Worm (Caenorhabditis elegans) whole organism, young adult: ENCODE results near the gene dpy-18.

Experiments
- B0035.1 ChIP-seq: sonication (generic microtip); optimal IDR thresholded peaks from 2 replicates; lab custom pipeline; 2016; ENCODE audit warnings: missing genetic modification characterization, mild to moderate bottlenecking, missing compliant biosample characterization, missing genotype, missing genetic modification reagents
- B0261.1 ChIP-seq: sonication (generic microtip); optimal IDR thresholded peaks from 2 replicates; lab custom pipeline; 2016; ENCODE audit warnings: mild to moderate bottlenecking, missing genetic modification characterization, moderate library complexity, missing compliant biosample characterization
- B0336.3 ChIP-seq: fragments of 200-800 bp; sonication (Bioruptor generic); IDR thresholded peaks from 2 replicates; pipeline ENCODE4 v1.3.6; 2022; ENCODE audit warnings: missing genetic modification characterization, missing compliant biosample characterization
- D2030.7 ChIP-seq: fragments of 200-800 bp; sonication (Bioruptor generic); IDR thresholded peaks from 2 replicates; pipeline ENCODE4 v1.3.6; 2022; ENCODE audit warnings: missing genetic modification reagents, missing genetic modification characterization, missing compliant biosample characterization
- F10E7.11 ChIP-seq: sonication (generic microtip); optimal IDR thresholded peaks from 2 replicates; lab custom pipeline; 2017; ENCODE audit warnings: mild to moderate bottlenecking, missing genetic modification characterization, moderate library complexity, missing compliant biosample characterization
- F22D6.2 ChIP-seq: sonication (generic microtip); optimal IDR thresholded peaks from 2 replicates; lab custom pipeline; 2016; ENCODE audit warnings: mild to moderate bottlenecking, missing genetic modification characterization, missing compliant biosample characterization
- F39B2.1 ChIP-seq: fragments of 200-800 bp; sonication (Bioruptor generic); IDR thresholded peaks from 2 replicates; pipeline ENCODE4 v1.3.6; 2022; ENCODE audit warnings: missing genetic modification reagents, missing genetic modification characterization, missing compliant biosample characterization
- F55B11.4 ChIP-seq: sonication (generic microtip); optimal IDR thresholded peaks from 2 replicates; lab custom pipeline; 2016; ENCODE audit warnings: missing compliant biosample characterization, missing genetic modification characterization, borderline replicate concordance; ENCODE audit not compliant: insufficient read depth
- F57A8.1 ChIP-seq: fragments of 200-800 bp; sonication (Bioruptor generic); optimal IDR thresholded peaks from 2 replicates; lab custom pipeline; 2018; ENCODE audit warnings: mild to moderate bottlenecking, missing genetic modification characterization, moderate library complexity, missing compliant biosample characterization
- F57C9.4 ChIP-seq: sonication (generic microtip); optimal IDR thresholded peaks from 2 replicates; lab custom pipeline; 2017; ENCODE audit warnings: mild to moderate bottlenecking, missing genetic modification characterization, missing compliant biosample characterization
- Y53F4B.3 ChIP-seq: fragments of 200-800 bp; sonication (Bioruptor generic); IDR thresholded peaks from 2 replicates; pipeline ENCODE4 v1.3.6; 2022; ENCODE audit warnings: missing genetic modification reagents, missing genetic modification characterization, missing compliant biosample characterization
- Y53G8AR.9 ChIP-seq: fragments of 200-800 bp; sonication (Bioruptor generic); conservative IDR thresholded peaks from 2 replicates; pipeline ENCODE4 v1.3.6; 2022; ENCODE audit warnings: missing genetic modification reagents, missing genetic modification characterization, missing compliant biosample characterization
- Y56A3A.18 ChIP-seq: fragments of 200-800 bp; sonication (Bioruptor generic); IDR thresholded peaks from 2 replicates; pipeline ENCODE4 v1.3.6; 2022; ENCODE audit warnings: missing genetic modification reagents, missing genetic modification characterization, missing compliant biosample characterization
- akir-1 ChIP-seq: fragments of 200-800 bp; sonication (Bioruptor generic); optimal IDR thresholded peaks from 2 replicates; lab custom pipeline; 2018; ENCODE audit warnings: mild to moderate bottlenecking, missing genetic modification characterization, moderate library complexity, missing compliant biosample characterization
- ama-1 ChIP-seq, 3 experiments: fragments of 150-350 bp in 1 of 3; sonication (generic microtip) in 2 of 3; optimal IDR thresholded peaks; 2 replicates each; lab custom pipeline; 2014 to 2018; ENCODE audit warnings: missing biosample characterization in 2 of 3, missing genetic modification characterization in 2 of 3, missing genetic modification reagents in 2 of 3
- aptf-2 ChIP-seq: fragments of 200-800 bp; sonication (Bioruptor generic); conservative IDR thresholded peaks from 2 replicates; pipeline ENCODE4 v1.3.6; 2022; ENCODE audit warnings: missing genetic modification reagents, missing genetic modification characterization, missing compliant biosample characterization
- attf-5 ChIP-seq: fragments of 200-800 bp; sonication (Bioruptor generic); optimal IDR thresholded peaks from 2 replicates; lab custom pipeline; 2018; ENCODE audit warnings: mild to moderate bottlenecking, missing genetic modification characterization, missing compliant biosample characterization
- bed-2 ChIP-seq: fragments of 200-800 bp; sonication (Bioruptor generic); IDR thresholded peaks from 2 replicates; pipeline ENCODE4 v1.3.6; 2022; ENCODE audit warnings: missing genetic modification reagents, missing genetic modification characterization, missing compliant biosample characterization
- ccch-3 ChIP-seq: fragments of 200-800 bp; sonication (Bioruptor generic); optimal IDR thresholded peaks from 2 replicates; lab custom pipeline; 2018; ENCODE audit warnings: mild to moderate bottlenecking, missing genetic modification characterization, missing compliant biosample characterization
- cebp-2 ChIP-seq: fragments of 200-800 bp; sonication (Bioruptor generic); IDR thresholded peaks from 2 replicates; pipeline ENCODE4 v1.3.6; 2022; ENCODE audit warnings: missing genetic modification characterization, missing compliant biosample characterization
- ceh-100 ChIP-seq: fragments of 200-800 bp; sonication (Bioruptor generic); IDR thresholded peaks from 2 replicates; pipeline ENCODE4 v1.3.6; 2022; ENCODE audit warnings: missing genetic modification reagents, missing genetic modification characterization, missing compliant biosample characterization
- ceh-27 ChIP-seq: fragments of 200-800 bp; sonication (Bioruptor generic); optimal IDR thresholded peaks from 2 replicates; lab custom pipeline; 2018; ENCODE audit warnings: mild to moderate bottlenecking, missing genetic modification characterization, moderate library complexity, missing compliant biosample characterization
- ceh-40 ChIP-seq: fragments of 200-800 bp; sonication (Bioruptor generic); IDR thresholded peaks from 2 replicates; pipeline ENCODE4 v1.3.6; 2022; ENCODE audit warnings: missing genetic modification characterization, missing compliant biosample characterization
- ceh-58 ChIP-seq: fragments of 200-800 bp; sonication (Bioruptor generic); IDR thresholded peaks from 2 replicates; pipeline ENCODE4 v1.3.6; 2022; ENCODE audit warnings: missing genetic modification characterization, missing compliant biosample characterization
- chd-7 ChIP-seq: sonication (generic microtip); optimal IDR thresholded peaks from 2 replicates; lab custom pipeline; 2016; ENCODE audit warnings: mild to moderate bottlenecking, missing genetic modification characterization, moderate library complexity, missing compliant biosample characterization
- ets-4 ChIP-seq: fragments of 200-800 bp; sonication (Bioruptor generic); optimal IDR thresholded peaks from 2 replicates; lab custom pipeline; 2018; ENCODE audit warnings: mild to moderate bottlenecking, missing genetic modification characterization, missing compliant biosample characterization
- fkh-3 ChIP-seq: sonication (generic microtip); optimal IDR thresholded peaks from 2 replicates; lab custom pipeline; 2016; ENCODE audit warnings: mild to moderate bottlenecking, missing genetic modification characterization, missing compliant biosample characterization
- gei-17 ChIP-seq: fragments of 200-800 bp; sonication (Bioruptor generic); optimal IDR thresholded peaks from 2 replicates; lab custom pipeline; 2018; ENCODE audit warnings: mild to moderate bottlenecking, missing genetic modification characterization, missing compliant biosample characterization
- hmg-1.2 ChIP-seq: fragments of 200-800 bp; sonication (Bioruptor generic); IDR thresholded peaks from 2 replicates; pipeline ENCODE4 v1.3.6; 2022; ENCODE audit warnings: missing genetic modification reagents, missing genetic modification characterization, missing compliant biosample characterization
- hsf-1 ChIP-seq: fragments of 200-800 bp; sonication (Bioruptor generic); IDR thresholded peaks from 2 replicates; pipeline ENCODE4 v1.3.6; 2022; ENCODE audit warnings: missing genetic modification reagents, missing genetic modification characterization, missing compliant biosample characterization
- lin-35 ChIP-seq, 3 experiments: fragments of 150-350 bp in 2 of 3; sonication (generic microtip) in 1 of 3; optimal IDR thresholded peaks; 2 replicates each; lab custom pipeline; 2014 to 2018; ENCODE audit warnings: missing biosample characterization in 3 of 3, missing genetic modification characterization in 3 of 3, missing genetic modification reagents in 3 of 3
- lin-54 ChIP-seq: fragments of 200-800 bp; sonication (Bioruptor generic); optimal IDR thresholded peaks from 2 replicates; lab custom pipeline; 2018; ENCODE audit warnings: mild to moderate bottlenecking, missing genetic modification characterization, missing compliant biosample characterization
- madf-8 ChIP-seq: fragments of 200-800 bp; sonication (Bioruptor generic); conservative IDR thresholded peaks from 2 replicates; pipeline ENCODE4 v1.3.6; 2022; ENCODE audit warnings: missing genetic modification reagents, missing genetic modification characterization, missing compliant biosample characterization
- mcd-1 ChIP-seq: fragments of 200-800 bp; sonication (Bioruptor generic); IDR thresholded peaks from 2 replicates; pipeline ENCODE4 v1.3.6; 2022; ENCODE audit warnings: missing genetic modification reagents, missing genetic modification characterization, missing compliant biosample characterization
- nfya-1 ChIP-seq: sonication (generic microtip); optimal IDR thresholded peaks from 2 replicates; lab custom pipeline; 2017; ENCODE audit warnings: antibody characterized with exemption, missing compliant biosample characterization, missing genetic modification characterization, borderline replicate concordance; ENCODE audit not compliant: insufficient read depth
- nfya-2 ChIP-seq: fragments of 200-800 bp; sonication (Bioruptor generic); IDR thresholded peaks from 2 replicates; pipeline ENCODE4 v1.3.6; 2022; ENCODE audit warnings: missing genetic modification reagents, missing genetic modification characterization, missing compliant biosample characterization
- nfyb-1 ChIP-seq: fragments of 200-800 bp; sonication (Bioruptor generic); IDR thresholded peaks from 2 replicates; pipeline ENCODE4 v1.3.6; 2022; ENCODE audit warnings: missing genetic modification reagents, missing genetic modification characterization, missing compliant biosample characterization
- pbrm-1 ChIP-seq: fragments of 200-800 bp; sonication (Bioruptor generic); IDR thresholded peaks from 2 replicates; pipeline ENCODE4 v1.3.6; 2022; ENCODE audit warnings: missing genetic modification reagents, missing genetic modification characterization, missing compliant biosample characterization
- pha-4 ChIP-seq: fragments of 150-350 bp; sonication (generic microtip); optimal IDR thresholded peaks from 2 replicates; lab custom pipeline; 2014; ENCODE audit warnings: missing biosample characterization, missing genetic modification reagents, missing genetic modification characterization
- rcor-1 ChIP-seq: fragments of 200-800 bp; sonication (Bioruptor generic); IDR thresholded peaks from 2 replicates; pipeline ENCODE4 v1.3.6; 2022; ENCODE audit warnings: missing genetic modification reagents, missing genetic modification characterization, missing compliant biosample characterization
- repo-1 ChIP-seq: sonication (generic microtip); optimal IDR thresholded peaks from 2 replicates; lab custom pipeline; 2017; ENCODE audit warnings: mild to moderate bottlenecking, missing genetic modification characterization, missing compliant biosample characterization
- rpc-1 ChIP-seq, 2 experiments: fragments of 150-350 bp in 1 of 2; sonication (generic microtip) in 1 of 2; optimal IDR thresholded peaks; 2 replicates each; lab custom pipeline; 2014 to 2018; ENCODE audit warnings: missing biosample characterization in 1 of 2, missing genetic modification characterization in 1 of 2, missing genetic modification reagents in 1 of 2, missing genotype in 1 of 2
- tbp1 ChIP-seq: fragments of 200-800 bp; sonication (Bioruptor generic); optimal IDR thresholded peaks from 2 replicates; lab custom pipeline; 2018; ENCODE audit warnings: mild to moderate bottlenecking, missing genetic modification characterization, missing compliant biosample characterization
- tlf-1 ChIP-seq: fragments of 200-800 bp; sonication (Bioruptor generic); optimal IDR thresholded peaks from 2 replicates; lab custom pipeline; 2018; ENCODE audit warnings: mild to moderate bottlenecking, missing genetic modification characterization, missing compliant biosample characterization
- ztf-18 ChIP-seq: sonication (generic microtip); optimal IDR thresholded peaks from 2 replicates; lab custom pipeline; 2016; ENCODE audit warnings: missing genotype, mild to moderate bottlenecking, missing genetic modification characterization, missing compliant biosample characterization
- ztf-22 ChIP-seq: fragments of 200-800 bp; sonication (Bioruptor generic); optimal IDR thresholded peaks from 2 replicates; lab custom pipeline; 2018; ENCODE audit warnings: mild to moderate bottlenecking, missing genetic modification characterization, moderate library complexity, missing compliant biosample characterization
- ztf-28 ChIP-seq: fragments of 200-800 bp; sonication (Bioruptor generic); IDR thresholded peaks from 2 replicates; pipeline ENCODE4 v1.3.6; 2022; ENCODE audit warnings: missing genetic modification reagents, missing genetic modification characterization, missing compliant biosample characterization
- ztf-3 ChIP-seq: fragments of 200-800 bp; sonication (Bioruptor generic); optimal IDR thresholded peaks from 2 replicates; lab custom pipeline; 2018; ENCODE audit warnings: mild to moderate bottlenecking, missing genetic modification characterization, missing compliant biosample characterization

dpy-18 gene

DNA sequence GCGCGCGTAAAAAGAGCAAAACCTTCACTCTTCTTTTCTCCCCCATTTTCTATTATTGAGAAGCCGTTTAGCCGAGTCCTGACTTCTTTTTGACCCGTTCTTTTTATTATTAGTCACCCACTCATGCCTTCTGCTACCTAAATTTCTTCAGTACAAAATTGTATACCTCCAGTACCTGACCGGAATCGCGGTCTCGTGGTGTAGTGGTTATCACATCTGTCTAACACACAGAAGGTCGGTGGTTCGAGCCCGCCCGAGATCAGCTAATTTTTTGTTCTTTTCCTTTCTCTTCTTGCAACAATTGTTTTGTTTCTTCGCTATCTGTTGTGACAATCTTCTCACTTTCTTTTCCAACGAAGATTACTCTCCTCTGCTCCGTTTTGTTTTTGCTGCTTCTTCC is 24.9 kb downstream of the dpy-18 start:
- TF ChIP-seq B0336.3 (GFP tag; lab: Robert Waterston, UW) (peak; percentile 26; the same call in 1 of the 2 replicates), akir-1 (no peak), pbrm-1 (GFP tag; lab: Robert Waterston, UW) (no peak), ceh-100 (GFP tag; lab: Robert Waterston, UW) (no peak), ztf-3 (GFP tag; lab: Kevin White, UChicago) (no peak), hsf-1 (GFP tag; lab: Robert Waterston, UW) (no peak), rpc-1 (optimal IDR thresholded peaks at IDR 0.05; lab: Kevin White, UChicago) (peak; percentile 66), rpc-1 (tag; optimal IDR thresholded peaks at IDR 0.05; lab: Kevin White, UChicago) (peak; percentile 68), D2030.7 (GFP tag; lab: Robert Waterston, UW) (peak; percentile 73), cebp-2 (GFP tag; lab: Robert Waterston, UW) (no peak), ccch-3 (GFP tag; lab: Kevin White, UChicago) (no peak), rcor-1 (GFP tag; lab: Robert Waterston, UW) (no peak), fkh-3 (tag; lab: Kevin White, UChicago) (no peak), ztf-22 (no peak), nfyb-1 (GFP tag; lab: Robert Waterston, UW) (peak; percentile 25; the same call in 1 of the 2 replicates), F57A8.1 (no peak), F39B2.1 (GFP tag; lab: Robert Waterston, UW) (no peak), ets-4 (GFP tag; lab: Kevin White, UChicago) (no peak), F57C9.4 (tag; lab: Kevin White, UChicago) (no peak), chd-7 (peak; percentile 44), lin-35 (GFP tag; optimal IDR thresholded peaks at IDR 0.05; lab: Kevin White, UChicago) (no peak), aptf-2 (no peak), ceh-40 (GFP tag; lab: Robert Waterston, UW) (0 out of 2 replicates have a peak, but pooled peaks have one; percentile 52), attf-5 (GFP tag; lab: Kevin White, UChicago) (peak; percentile 30), bed-2 (GFP tag; lab: Robert Waterston, UW) (no peak), nfya-2 (GFP tag; lab: Robert Waterston, UW) (no peak), madf-8 (GFP tag; lab: Robert Waterston, UW) (no peak), pha-4 (no peak), ztf-28 (GFP tag; lab: Robert Waterston, UW) (0 out of 2 replicates have a peak, but pooled peaks have one; percentile 49), Y56A3A.18 (GFP tag; lab: Robert Waterston, UW) (0 out of 2 replicates have a peak, but pooled peaks have one; percentile 54), F10E7.11 (no peak), hmg-1.2 (peak; percentile 57), nfya-1 (tag; lab: Kevin White, UChicago) (no peak), ama-1 (optimal IDR thresholded peaks at IDR 0.05; lab: Kevin White, UChicago) (no peak), ama-1 (GFP tag; optimal IDR thresholded peaks at IDR 0.05; lab: Kevin White, UChicago) (peak in 1 of 2 experiments; percentile 51), ceh-27 (GFP tag; lab: Kevin White, UChicago) (peak; percentile 41), ztf-18 (tag; lab: Kevin White, UChicago) (peak; percentile 29), B0035.1 (tag; lab: Kevin White, UChicago) (peak; percentile 2), mcd-1 (GFP tag; lab: Robert Waterston, UW) (0 out of 2 replicates have a peak, but pooled peaks have one; percentile 24), F22D6.2 (tag; lab: Kevin White, UChicago) (no peak), Y53F4B.3 (no peak), repo-1 (no peak), gei-17 (no peak), lin-54 (GFP tag; lab: Kevin White, UChicago) (peak; percentile 46), tbp1 (GFP tag; lab: Kevin White, UChicago) (peak; percentile 90), Y53G8AR.9 (GFP tag; lab: Robert Waterston, UW) (no peak), F55B11.4 (no peak), tlf-1 (GFP tag; lab: Kevin White, UChicago) (no peak), ceh-58 (GFP tag; lab: Robert Waterston, UW) (no peak), B0261.1 (tag; lab: Kevin White, UChicago) (peak; percentile 73)
